Worm (Caenorhabditis elegans): ENCODE results near the gene C15B12.1.

The C15B12.1 gene

DNA sequence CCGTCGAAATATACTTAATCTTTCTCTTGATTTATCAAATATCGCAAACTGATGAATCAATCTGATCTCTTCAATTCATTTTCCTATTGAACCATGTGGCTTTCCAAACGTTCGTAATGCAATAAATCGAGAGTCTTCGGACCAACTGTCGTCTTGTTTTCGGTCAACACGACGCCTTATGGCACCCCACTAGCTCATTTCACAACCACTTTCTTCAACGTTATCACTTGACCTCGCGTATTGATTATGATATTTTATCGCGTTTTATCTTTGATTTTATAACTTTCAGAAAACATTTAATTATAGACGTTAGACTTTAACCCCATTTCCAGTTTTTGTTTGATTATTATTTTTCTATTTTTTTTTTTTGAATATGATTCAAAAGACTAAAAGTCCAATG, 33.2 kb downstream of the C15B12.1 start (continued):
- TF ChIP-seq pag-3 (tag; optimal IDR thresholded peaks at IDR 0.05; ENCODE audit: borderline replicate concordance, insufficient read depth), result peak; percentile 16
- no peak for TF ChIP-seq hpl-2 (GFP tag; optimal IDR thresholded peaks at IDR 0.05)
- no peak for TF ChIP-seq mab-9 (GFP tag; IDR thresholded peaks at IDR 0.05)
- TF ChIP-seq elt-3 (tag; optimal IDR thresholded peaks at IDR 0.05), result no peak
- peak; percentile 66 for TF ChIP-seq unc-130 (tag; optimal IDR thresholded peaks at IDR 0.05)
- TF ChIP-seq lsy-2 (tag; optimal IDR thresholded peaks at IDR 0.05), result peak in 1 of 2 experiments; percentile 14
- TF ChIP-seq ztf-4 (tag; optimal IDR thresholded peaks at IDR 0.05), result peak; percentile 3
- TF ChIP-seq lir-3 (tag; optimal IDR thresholded peaks at IDR 0.05; ENCODE audit: poor library complexity), result no peak
- no peak for TF ChIP-seq egl-13 (tag; optimal IDR thresholded peaks at IDR 0.05)
- peak; percentile 24 for TF ChIP-seq snu-23 (GFP tag; optimal IDR thresholded peaks at IDR 0.05)
- TF ChIP-seq fkh-8 (tag; optimal IDR thresholded peaks at IDR 0.05), result no peak
- no peak for TF ChIP-seq mep-1 (tag; optimal IDR thresholded peaks at IDR 0.05)
- no peak for TF ChIP-seq lin-15B (tag; optimal IDR thresholded peaks at IDR 0.05)
- TF ChIP-seq swsn-7 (tag; optimal IDR thresholded peaks at IDR 0.05), result no peak
- no peak for TF ChIP-seq dsc-1 (tag; optimal IDR thresholded peaks at IDR 0.05)
- no peak for TF ChIP-seq isw-1 (GFP tag; IDR thresholded peaks at IDR 0.05)
- peak; percentile 72 for TF ChIP-seq lin-14 (GFP tag; optimal IDR thresholded peaks at IDR 0.05)
- no peak for TF ChIP-seq ces-1 (GFP tag; optimal IDR thresholded peaks at IDR 0.05)
- TF ChIP-seq elt-2 (tag; optimal IDR thresholded peaks at IDR 0.05), result no peak
- no peak for TF ChIP-seq tlp-1 (tag; optimal IDR thresholded peaks at IDR 0.05)
- no peak for TF ChIP-seq alr-1 (tag; optimal IDR thresholded peaks at IDR 0.05; ENCODE audit: borderline replicate concordance)
- no peak for TF ChIP-seq pax-3 (tag; optimal IDR thresholded peaks at IDR 0.05)
- TF ChIP-seq ceh-90 (tag; optimal IDR thresholded peaks at IDR 0.05), result no peak
- TF ChIP-seq zag-1 (tag; optimal IDR thresholded peaks at IDR 0.05), result no peak
- no peak for TF ChIP-seq hlh-17 (GFP tag; optimal IDR thresholded peaks at IDR 0.05; ENCODE audit: borderline replicate concordance)
- TF ChIP-seq hlh-4 (tag; optimal IDR thresholded peaks at IDR 0.05), result no peak

DNA sequence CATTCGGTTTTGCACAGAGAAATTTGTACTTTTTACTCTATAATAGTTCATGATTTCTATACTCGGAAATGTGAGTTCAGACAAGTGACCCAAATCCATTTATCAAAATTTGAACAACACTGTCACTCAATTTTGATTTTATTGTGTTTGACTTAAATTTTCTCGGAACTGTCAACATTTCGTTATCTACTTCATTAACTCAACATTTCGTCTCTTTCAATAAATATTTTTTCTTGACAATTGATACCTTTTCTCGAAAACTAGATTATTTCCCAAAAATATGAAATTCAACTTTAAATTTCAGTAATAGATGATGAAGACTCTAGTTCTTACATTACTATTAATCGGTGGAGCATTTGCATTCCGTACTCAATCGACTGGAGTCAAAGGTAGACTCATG, 34.0 kb downstream of the C15B12.1 start, which contains the start of gene ttr-36:
Gene ttr-36 (plus strand): TSS at position 301 of the 400 bp plus-strand sequence.
- TF ChIP-seq nhr-47 (tag; optimal IDR thresholded peaks at IDR 0.05), result no peak
- no peak for TF ChIP-seq nhr-76 (tag; optimal IDR thresholded peaks at IDR 0.05)
- TF ChIP-seq sup-37 (GFP tag; optimal IDR thresholded peaks at IDR 0.05), result no peak
- TF ChIP-seq lin-35 (GFP tag; optimal IDR thresholded peaks at IDR 0.05), result no peak
- no peak for TF ChIP-seq nhr-85 (tag)
- no peak for TF ChIP-seq nhr-90 (tag; optimal IDR thresholded peaks at IDR 0.05; ENCODE audit: poor library complexity)
- TF ChIP-seq nhr-237 (tag; optimal IDR thresholded peaks at IDR 0.05), result no peak
- TF ChIP-seq fkh-10 (GFP tag; optimal IDR thresholded peaks at IDR 0.05), result no peak
- TF ChIP-seq nhr-71 (tag; optimal IDR thresholded peaks at IDR 0.05), result no peak
- TF ChIP-seq elt-3 (tag; optimal IDR thresholded peaks at IDR 0.05), result no peak

DNA sequence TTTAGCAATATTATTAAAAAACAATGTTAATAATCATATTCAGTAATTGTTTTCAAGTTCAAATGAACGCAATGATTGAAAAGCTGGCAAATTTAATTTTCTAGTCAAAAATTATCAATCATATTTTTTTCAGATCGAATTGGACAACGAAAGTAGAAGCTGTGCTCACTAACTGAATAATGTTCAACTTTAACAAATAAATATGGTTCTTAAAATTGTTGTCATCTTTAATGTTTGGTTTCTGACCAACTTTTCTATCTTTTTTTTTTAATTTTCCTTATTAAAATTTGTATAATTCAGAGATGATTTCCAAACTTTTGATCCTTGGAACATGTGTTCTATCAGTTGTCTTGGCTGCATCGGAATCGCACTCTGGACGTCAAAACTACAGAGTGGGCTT, 35.4 kb downstream of the C15B12.1 start, which contains the start of gene ttr-35:
Gene ttr-35 (plus strand): TSS at position 301 of the 400 bp plus-strand sequence.
- TF ChIP-seq zag-1 (tag; optimal IDR thresholded peaks at IDR 0.05) (no peak), lin-35 (GFP tag; optimal IDR thresholded peaks at IDR 0.05) (no peak), ceh-63 (GFP tag; optimal IDR thresholded peaks at IDR 0.05) (no peak)

DNA sequence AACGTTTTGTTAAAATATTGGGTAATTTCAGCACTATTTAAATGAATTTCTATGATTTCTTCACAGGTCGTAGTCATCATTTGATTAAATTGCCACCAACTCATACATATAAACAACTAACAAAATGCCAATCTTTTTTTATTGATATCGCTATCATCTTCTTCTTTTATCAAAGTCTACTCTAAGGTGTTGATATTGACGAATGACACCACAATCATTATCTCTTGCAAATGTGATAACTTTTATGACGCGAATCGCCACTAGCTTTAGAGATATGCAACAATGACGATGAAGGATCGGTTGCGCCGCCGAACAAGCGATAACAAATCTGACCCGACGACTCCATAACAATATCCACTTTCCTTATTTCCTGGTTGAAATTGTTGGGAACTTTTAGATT, 37.9 kb downstream of the C15B12.1 start:
- TF ChIP-seq tlp-1 (tag; optimal IDR thresholded peaks at IDR 0.05) (no peak), lin-14 (GFP tag; optimal IDR thresholded peaks at IDR 0.05) (peak; percentile 18), dpl-1 (GFP tag; optimal IDR thresholded peaks at IDR 0.05) (no peak), blmp-1 (tag; optimal IDR thresholded peaks at IDR 0.05) (peak; percentile 78), ces-1 (GFP tag; optimal IDR thresholded peaks at IDR 0.05) (no peak), elt-3 (tag; optimal IDR thresholded peaks at IDR 0.05) (peak in 5 of 6 experiments; percentile 41 to 75 (median 56)), lsy-2 (tag; optimal IDR thresholded peaks at IDR 0.05) (no peak), elt-2 (tag; optimal IDR thresholded peaks at IDR 0.05) (peak; percentile 45), ceh-8 (GFP tag; optimal IDR thresholded peaks at IDR 0.05) (no peak), lin-35 (GFP tag; optimal IDR thresholded peaks at IDR 0.05) (no peak), unc-130 (tag; optimal IDR thresholded peaks at IDR 0.05) (no peak), ceh-88 (GFP tag; IDR thresholded peaks at IDR 0.05) (no peak), jun-1 (tag; optimal IDR thresholded peaks at IDR 0.05) (no peak), rnt-1 (tag; optimal IDR thresholded peaks at IDR 0.05) (no peak), F16B12.6 (tag; optimal IDR thresholded peaks at IDR 0.05) (no peak), pax-3 (tag; optimal IDR thresholded peaks at IDR 0.05) (no peak), efl-3 (GFP tag; optimal IDR thresholded peaks at IDR 0.05) (no peak), mab-9 (GFP tag; IDR thresholded peaks at IDR 0.05) (no peak), zip-4 (GFP tag; optimal IDR thresholded peaks at IDR 0.05) (no peak), zag-1 (tag; optimal IDR thresholded peaks at IDR 0.05) (no peak), nhr-20 (tag; optimal IDR thresholded peaks at IDR 0.05) (peak; percentile 5)
